Worm (Caenorhabditis elegans) whole organism, early embryonic: ENCODE data around the gene R03G5.6.

Experiments
- F13C5.2 ChIP-seq: sonication (generic microtip); optimal IDR thresholded peaks from 2 replicates; lab custom pipeline; 2017; ENCODE audit warnings: mild to moderate bottlenecking, missing genetic modification characterization, inconsistent platforms, missing compliant biosample characterization
- aly-1 ChIP-seq: sonication (generic microtip); optimal IDR thresholded peaks from 2 replicates; lab custom pipeline; 2016; ENCODE audit warnings: missing genetic modification characterization, missing compliant biosample characterization
- ama-1 ChIP-seq: fragments of 150-350 bp; optimal IDR thresholded peaks from 2 replicates; lab custom pipeline; 2014
- ceh-13 ChIP-seq: fragments of 200-800 bp; sonication (Bioruptor generic); optimal IDR thresholded peaks from 2 replicates; lab custom pipeline; 2018; ENCODE audit warnings: mild to moderate bottlenecking, missing genetic modification characterization, missing compliant biosample characterization
- hmg-4 ChIP-seq: fragments of 200-800 bp; sonication (Bioruptor generic); optimal IDR thresholded peaks from 2 replicates; lab custom pipeline; 2018; ENCODE audit warnings: mild to moderate bottlenecking, missing genetic modification characterization, missing compliant biosample characterization
- tbx-37 ChIP-seq: fragments of 200-800 bp; sonication (Bioruptor generic); conservative IDR thresholded peaks from 2 replicates; pipeline ENCODE4 v1.3.6; 2022; ENCODE audit warnings: missing genetic modification reagents, missing genetic modification characterization, missing compliant biosample characterization
- tra-4 ChIP-seq: sonication (generic microtip); optimal IDR thresholded peaks from 2 replicates; lab custom pipeline; 2017; ENCODE audit warnings: missing genetic modification characterization, missing compliant biosample characterization

ce11 chrX:7800370-7800769, 16.4 kb downstream of the R03G5.6 start:
- TF ChIP-seq F13C5.2 (tag; lab: Kevin White, UChicago) (no peak), ama-1 (lab: Kevin White, UChicago) (no peak), ceh-13 (GFP tag; lab: Kevin White, UChicago) (no peak), tbx-37 (GFP tag; lab: Robert Waterston, UW) (no peak), aly-1 (tag; lab: Kevin White, UChicago) (no peak), hmg-4 (GFP tag; lab: Kevin White, UChicago) (no peak), tra-4 (tag; lab: Kevin White, UChicago) (no peak)
